Fruit fly (Drosophila melanogaster) whole organism, adult: Measurements from ENCODE around the gene CG15529.

ENCODE experiments used
- CG11617 ChIP-seq: fragments of 200-800 bp; sonication (Bioruptor generic); optimal IDR thresholded peaks from 2 replicates; lab custom pipeline; 2017; ENCODE audit warnings: mild to moderate bottlenecking, missing biosample characterization, missing genetic modification reagents, missing genetic modification characterization
- CG12768 ChIP-seq: fragments of 200-800 bp; sonication (Bioruptor generic); optimal IDR thresholded peaks from 2 replicates; lab custom pipeline; 2017; ENCODE audit warnings: missing biosample characterization, missing genetic modification characterization, mild to moderate bottlenecking, moderate library complexity, missing genetic modification reagents
- CG7045 ChIP-seq: fragments of 200-800 bp; sonication (Bioruptor generic); optimal IDR thresholded peaks from 2 replicates; lab custom pipeline; 2017; ENCODE audit warnings: missing biosample characterization, mild to moderate bottlenecking, missing genetic modification characterization
- CG7101 ChIP-seq: fragments of 200-800 bp; sonication (Bioruptor generic); optimal IDR thresholded peaks from 2 replicates; lab custom pipeline; 2018; ENCODE audit warnings: missing biosample characterization, mild to moderate bottlenecking, missing genetic modification characterization, moderate library complexity
- Hr96 ChIP-seq: fragments of 200-800 bp; sonication (Bioruptor generic); optimal IDR thresholded peaks from 2 replicates; lab custom pipeline; 2016; ENCODE audit warnings: missing biosample characterization, missing genetic modification characterization
- bab1 ChIP-seq: fragments of 200-800 bp; sonication (Bioruptor generic); optimal IDR thresholded peaks from 3 replicates; lab custom pipeline; 2019; ENCODE audit warnings: missing biosample characterization, mild to moderate bottlenecking, missing genetic modification characterization, moderate library complexity
- kay ChIP-seq: fragments of 200-800 bp; sonication (Bioruptor generic); peaks from one replicate; lab custom pipeline; 2016; ENCODE audit warnings: missing biosample characterization, missing genetic modification characterization, borderline replicate concordance
- ovo ChIP-seq: fragments of 200-800 bp; sonication (Bioruptor generic); optimal IDR thresholded peaks from 2 replicates; lab custom pipeline; 2016; ENCODE audit warnings: missing biosample characterization, missing genetic modification characterization
- tj ChIP-seq: fragments of 200-800 bp; sonication (Bioruptor generic); optimal IDR thresholded peaks from 3 replicates; lab custom pipeline; 2017; ENCODE audit warnings: missing biosample characterization, mild to moderate bottlenecking, missing genetic modification characterization, moderate library complexity

dm6 chr3R:30196128-30196527 lies 44.3 kb downstream of the CG15529 start, which contains the start of gene CG15531:
- TF ChIP-seq tj (GFP tag; lab: Kevin White, UChicago) (no peak), CG11617 (no peak), Hr96 (GFP tag; lab: Kevin White, UChicago) (no peak), CG12768 (GFP tag; lab: Kevin White, UChicago) (no peak), kay (GFP tag; lab: Kevin White, UChicago) (no peak), CG7045 (GFP tag; lab: Kevin White, UChicago) (no peak), bab1 (GFP tag; lab: Kevin White, UChicago) (no peak), CG7101 (tag; lab: Kevin White, UChicago) (no peak), ovo (GFP tag; lab: Kevin White, UChicago) (no peak)
